Worm (Caenorhabditis elegans): ENCODE data around the gene sdz-1.

The sdz-1 gene

ce11 chrIII:8741276-8741860 lies 41.2 kb upstream of the sdz-1 start, which contains the start of gene pdhk-2 (continued):
- TF ChIP-seq F16B12.6 (tag; optimal IDR thresholded peaks at IDR 0.05) (peak; percentile 66), grh-1 (GFP tag; IDR thresholded peaks at IDR 0.05) (peak; percentile 98), nhr-237 (tag; optimal IDR thresholded peaks at IDR 0.05) (peak; percentile 45), ztf-11 (tag; optimal IDR thresholded peaks at IDR 0.05) (peak in 1 of 2 experiments; percentile 84), efl-3 (GFP tag; optimal IDR thresholded peaks at IDR 0.05) (peak; percentile 53), lin-14 (GFP tag; optimal IDR thresholded peaks at IDR 0.05) (peak; percentile 95), ceh-90 (tag; optimal IDR thresholded peaks at IDR 0.05) (peak; percentile 52), lin-15B (tag; optimal IDR thresholded peaks at IDR 0.05) (peak; percentile 90), lir-3 (tag; optimal IDR thresholded peaks at IDR 0.05; ENCODE audit: poor library complexity) (peak; percentile 82), nhr-19 (GFP tag; conservative IDR thresholded peaks at IDR 0.05) (peak; percentile 95), zag-1 (tag; optimal IDR thresholded peaks at IDR 0.05) (peak; percentile 82), lin-13 (GFP tag; optimal IDR thresholded peaks at IDR 0.05) (peak; percentile 92), unc-62 (GFP tag; optimal IDR thresholded peaks at IDR 0.05) (no peak), sup-37 (GFP tag; optimal IDR thresholded peaks at IDR 0.05) (peak; percentile 91), nhr-28 (tag; optimal IDR thresholded peaks at IDR 0.05) (no peak), pax-3 (tag; optimal IDR thresholded peaks at IDR 0.05) (peak; percentile 91), snu-23 (GFP tag; optimal IDR thresholded peaks at IDR 0.05) (peak; percentile 96), lin-39 (tag; optimal IDR thresholded peaks at IDR 0.05) (peak; percentile 94), hlh-4 (tag; optimal IDR thresholded peaks at IDR 0.05) (no peak), C34B4.2 (tag; optimal IDR thresholded peaks at IDR 0.05) (peak; percentile 49), elt-3 (tag; optimal IDR thresholded peaks at IDR 0.05) (peak in 3 of 6 experiments; percentile 35 to 89 (median 88)), mef-2 (tag; optimal IDR thresholded peaks at IDR 0.05) (peak; percentile 69), nhr-71 (tag; optimal IDR thresholded peaks at IDR 0.05) (peak; percentile 98), ceh-63 (GFP tag; optimal IDR thresholded peaks at IDR 0.05) (no peak), C16A3.4 (tag; optimal IDR thresholded peaks at IDR 0.05) (peak; percentile 97), pag-3 (tag; optimal IDR thresholded peaks at IDR 0.05; ENCODE audit: borderline replicate concordance, insufficient read depth) (no peak), vab-15 (tag; optimal IDR thresholded peaks at IDR 0.05) (peak; percentile 75), nhr-12 (tag; optimal IDR thresholded peaks at IDR 0.05) (no peak), C04F5.9 (tag; optimal IDR thresholded peaks at IDR 0.05) (peak; percentile 94), skn-1 (tag; optimal IDR thresholded peaks at IDR 0.05) (peak; percentile 71), blmp-1 (tag; optimal IDR thresholded peaks at IDR 0.05) (peak; percentile 80), egl-13 (tag; optimal IDR thresholded peaks at IDR 0.05) (peak; percentile 93), efl-1 (optimal IDR thresholded peaks at IDR 0.05) (peak; percentile 97 to 100), efl-1 (GFP tag; optimal IDR thresholded peaks at IDR 0.05 in 1 of 2) (peak; percentile 99 to 100), zip-4 (GFP tag; optimal IDR thresholded peaks at IDR 0.05) (peak; percentile 89), ceh-88 (GFP tag; IDR thresholded peaks at IDR 0.05) (peak; percentile 78), irx-1 (tag; optimal IDR thresholded peaks at IDR 0.05) (peak; percentile 92), lsy-2 (tag; optimal IDR thresholded peaks at IDR 0.05) (peak; percentile 95), elt-2 (tag; optimal IDR thresholded peaks at IDR 0.05) (peak; percentile 85), aha-1 (tag; optimal IDR thresholded peaks at IDR 0.05) (peak; percentile 63), hlh-17 (GFP tag; optimal IDR thresholded peaks at IDR 0.05; ENCODE audit: borderline replicate concordance) (no peak), unc-130 (tag; optimal IDR thresholded peaks at IDR 0.05) (peak; percentile 80), rnt-1 (tag; optimal IDR thresholded peaks at IDR 0.05) (peak; percentile 97), dsc-1 (tag; optimal IDR thresholded peaks at IDR 0.05) (peak; percentile 96), isw-1 (GFP tag; IDR thresholded peaks at IDR 0.05) (peak; percentile 92), dpl-1 (GFP tag; optimal IDR thresholded peaks at IDR 0.05) (peak; percentile 99 to 100 (median 99)), pqm-1 (tag; optimal IDR thresholded peaks at IDR 0.05) (no peak), aly-2 (tag; optimal IDR thresholded peaks at IDR 0.05) (peak; percentile 78), swsn-7 (tag; optimal IDR thresholded peaks at IDR 0.05) (peak; percentile 96), nhr-47 (tag; optimal IDR thresholded peaks at IDR 0.05) (peak; percentile 97), hpl-2 (GFP tag; optimal IDR thresholded peaks at IDR 0.05) (peak; percentile 32)
